Worm (Caenorhabditis elegans) whole organism, L4 larva: ENCODE results near the gene mct-6.

Experiments used
- T20F7.1 ChIP-seq: fragments of 200-800 bp; sonication (Bioruptor generic); optimal IDR thresholded peaks from 2 replicates; lab custom pipeline; 2018; ENCODE audit warnings: mild to moderate bottlenecking, missing genetic modification characterization, missing compliant biosample characterization
- ZK546.5 ChIP-seq, 2 experiments: sonication (generic microtip); optimal IDR thresholded peaks; 2 replicates each; lab custom pipeline; 2017; ENCODE audit warnings: missing biosample characterization in 2 of 2, missing genetic modification characterization in 2 of 2
- aly-2 ChIP-seq: sonication (generic microtip); optimal IDR thresholded peaks from 2 replicates; lab custom pipeline; 2018; ENCODE audit warnings: missing biosample characterization, missing genetic modification characterization
- ceh-28 ChIP-seq: fragments of 150-350 bp; optimal IDR thresholded peaks from 2 replicates; lab custom pipeline; 2014; ENCODE audit warnings: missing biosample characterization, missing genetic modification reagents, missing genetic modification characterization
- ceh-32 ChIP-seq: sonication (generic microtip); optimal IDR thresholded peaks from 2 replicates; lab custom pipeline; 2016; ENCODE audit warnings: mild to moderate bottlenecking, missing genetic modification characterization, missing compliant biosample characterization; ENCODE audit not compliant: poor library complexity
- ceh-62 ChIP-seq: sonication (generic microtip); optimal IDR thresholded peaks from 2 replicates; lab custom pipeline; 2017; ENCODE audit warnings: missing biosample characterization, missing genetic modification characterization
- ctbp-1 ChIP-seq: fragments of 200-800 bp; sonication (Bioruptor generic); IDR thresholded peaks from 2 replicates; pipeline ENCODE4 v1.3.6; 2022; ENCODE audit warnings: missing genetic modification reagents, missing genetic modification characterization, missing compliant biosample characterization
- daf-12 ChIP-seq: fragments of 150-350 bp; optimal IDR thresholded peaks from 2 replicates; lab custom pipeline; 2014; ENCODE audit warnings: missing biosample characterization, missing genetic modification reagents, missing genetic modification characterization
- daf-16 ChIP-seq, 3 experiments: sonication (generic microtip); optimal IDR thresholded peaks; 2 replicates each; lab custom pipeline; 2016 to 2017; ENCODE audit warnings: missing genetic modification characterization in 3 of 3, missing genetic modification reagents in 3 of 3, mild to moderate bottlenecking in 2 of 3, missing compliant biosample characterization in 2 of 3, missing biosample characterization in 1 of 3, moderate library complexity in 1 of 3
- daf-8 ChIP-seq: fragments of 200-800 bp; sonication (Bioruptor generic); IDR thresholded peaks from 2 replicates; pipeline ENCODE4 v1.3.6; 2022; ENCODE audit warnings: missing genetic modification characterization, missing compliant biosample characterization
- dmd-6 ChIP-seq: fragments of 200-800 bp; sonication (Bioruptor generic); IDR thresholded peaks from 2 replicates; pipeline ENCODE4 v1.3.6; 2022; ENCODE audit warnings: missing genetic modification reagents, missing genetic modification characterization, missing compliant biosample characterization
- dmd-8 ChIP-seq: fragments of 200-800 bp; sonication (Bioruptor generic); IDR thresholded peaks from 2 replicates; pipeline ENCODE4 v1.3.6; 2022; ENCODE audit warnings: missing genetic modification characterization, missing compliant biosample characterization
- dmd-9 ChIP-seq: fragments of 200-800 bp; sonication (Bioruptor generic); IDR thresholded peaks from 2 replicates; pipeline ENCODE4 v1.3.6; 2022; ENCODE audit warnings: missing genetic modification reagents, missing genetic modification characterization, missing compliant biosample characterization
- dpl-1 ChIP-seq: fragments of 150-350 bp; optimal IDR thresholded peaks from 2 replicates; lab custom pipeline; 2014; ENCODE audit warnings: missing biosample characterization, missing genetic modification reagents, missing genetic modification characterization
- dve-1 ChIP-seq: sonication (generic microtip); optimal IDR thresholded peaks from 2 replicates; lab custom pipeline; 2017; ENCODE audit warnings: antibody characterized with exemption, mild to moderate bottlenecking, missing genetic modification characterization, missing compliant biosample characterization; ENCODE audit not compliant: insufficient read depth
- egl-27 ChIP-seq: sonication (generic microtip); optimal IDR thresholded peaks from 3 replicates; lab custom pipeline; 2017; ENCODE audit warnings: missing biosample characterization, missing genetic modification reagents, missing genetic modification characterization
- fos-1 ChIP-seq: fragments of 150-350 bp; optimal IDR thresholded peaks from 2 replicates; lab custom pipeline; 2014; ENCODE audit warnings: missing biosample characterization, missing genetic modification characterization
- gei-8 ChIP-seq: fragments of 200-800 bp; sonication (Bioruptor generic); optimal IDR thresholded peaks from 2 replicates; lab custom pipeline; 2018; ENCODE audit warnings: mild to moderate bottlenecking, missing genetic modification characterization, missing compliant biosample characterization
- hif-1 ChIP-seq, 2 experiments: sonication (generic microtip); optimal IDR thresholded peaks; 2 replicates each; lab custom pipeline; 2016 to 2017; ENCODE audit warnings: missing compliant biosample characterization in 2 of 2, missing genetic modification characterization in 2 of 2, missing genetic modification reagents in 2 of 2, missing genotype in 2 of 2, mild to moderate bottlenecking in 1 of 2
- hlh-11 ChIP-seq: fragments of 200-800 bp; sonication (Bioruptor generic); optimal IDR thresholded peaks from 2 replicates; lab custom pipeline; 2018; ENCODE audit warnings: mild to moderate bottlenecking, missing genetic modification characterization, missing compliant biosample characterization
- hlh-30 ChIP-seq: sonication (generic microtip); optimal IDR thresholded peaks from 2 replicates; lab custom pipeline; 2017; ENCODE audit warnings: antibody characterized with exemption, mild to moderate bottlenecking, missing genetic modification characterization, missing compliant biosample characterization; ENCODE audit not compliant: insufficient read depth
- jun-1 ChIP-seq: fragments of 150-350 bp; optimal IDR thresholded peaks from 2 replicates; lab custom pipeline; 2014; ENCODE audit warnings: missing biosample characterization, missing genetic modification reagents, missing genetic modification characterization
- lim-7 ChIP-seq: fragments of 200-800 bp; sonication (Bioruptor generic); IDR thresholded peaks from 2 replicates; pipeline ENCODE4 v1.3.6; 2022; ENCODE audit warnings: missing genetic modification characterization, missing compliant biosample characterization
- lin-1 ChIP-seq: fragments of 200-800 bp; sonication (Bioruptor generic); IDR thresholded peaks from 2 replicates; pipeline ENCODE4 v1.3.6; 2022; ENCODE audit warnings: missing genetic modification reagents, missing genetic modification characterization, missing compliant biosample characterization
- lin-38 ChIP-seq: fragments of 200-800 bp; sonication (Bioruptor generic); IDR thresholded peaks from 2 replicates; pipeline ENCODE4 v1.3.6; 2022; ENCODE audit warnings: missing genetic modification reagents, missing genetic modification characterization, missing compliant biosample characterization
- lir-3 ChIP-seq: sonication (generic microtip); optimal IDR thresholded peaks from 2 replicates; lab custom pipeline; 2016; ENCODE audit warnings: mild to moderate bottlenecking, missing genetic modification characterization, missing compliant biosample characterization
- lsy-2 ChIP-seq, 2 experiments: fragments of 150-350 bp in 1 of 2; sonication (generic microtip) in 1 of 2; optimal IDR thresholded peaks; 2 replicates each; lab custom pipeline; 2014 to 2017; ENCODE audit warnings: missing biosample characterization in 2 of 2, missing genetic modification characterization in 2 of 2
- mes-2 ChIP-seq: sonication (generic microtip); optimal IDR thresholded peaks from 2 replicates; lab custom pipeline; 2016; ENCODE audit warnings: missing genotype, mild to moderate bottlenecking, missing genetic modification characterization, missing compliant biosample characterization; ENCODE audit not compliant: poor library complexity, severe bottlenecking
- mxl-3 ChIP-seq: fragments of 200-800 bp; sonication (Bioruptor generic); optimal IDR thresholded peaks from 2 replicates; lab custom pipeline; 2018; ENCODE audit warnings: mild to moderate bottlenecking, missing genetic modification characterization, missing compliant biosample characterization
- nhr-102 ChIP-seq: sonication (generic microtip); optimal IDR thresholded peaks from 2 replicates; lab custom pipeline; 2016; ENCODE audit warnings: mild to moderate bottlenecking, missing genetic modification characterization, moderate library complexity, missing compliant biosample characterization
- nhr-11 ChIP-seq: fragments of 150-350 bp; optimal IDR thresholded peaks from 2 replicates; lab custom pipeline; 2014; ENCODE audit warnings: missing biosample characterization, missing genetic modification characterization
- nhr-28 ChIP-seq: fragments of 150-350 bp; optimal IDR thresholded peaks from 2 replicates; lab custom pipeline; 2014; ENCODE audit warnings: missing biosample characterization, missing genetic modification characterization
- nhr-42 ChIP-seq: fragments of 200-800 bp; sonication (Bioruptor generic); IDR thresholded peaks from 2 replicates; pipeline ENCODE4 v1.3.6; 2022; ENCODE audit warnings: missing genetic modification characterization, missing compliant biosample characterization
- nhr-6 ChIP-seq: fragments of 150-350 bp; optimal IDR thresholded peaks from 2 replicates; lab custom pipeline; 2014; ENCODE audit warnings: missing biosample characterization, missing genetic modification characterization
- pha-4 ChIP-seq, 2 experiments: fragments of 150-350 bp in 1 of 2; fragments of 200-800 bp in 1 of 2; sonication (Bioruptor generic) in 1 of 2; IDR thresholded peaks in 1 of 2; optimal IDR thresholded peaks in 1 of 2; 2 replicates each; pipeline versions ENCODE4 v1.3.6 to Lab custom; 2014 to 2022; ENCODE audit warnings: missing genetic modification characterization in 2 of 2, missing genetic modification reagents in 2 of 2, missing biosample characterization in 1 of 2, missing compliant biosample characterization in 1 of 2
- rbr-2 ChIP-seq: sonication (generic microtip); optimal IDR thresholded peaks from 2 replicates; lab custom pipeline; 2016; ENCODE audit warnings: missing genotype, missing genetic modification characterization, missing compliant biosample characterization
- skn-1 ChIP-seq: fragments of 150-350 bp; optimal IDR thresholded peaks from 2 replicates; lab custom pipeline; 2014; ENCODE audit warnings: missing biosample characterization, missing genetic modification characterization
- snpc-1.2 ChIP-seq: fragments of 200-800 bp; sonication (Bioruptor generic); IDR thresholded peaks from 2 replicates; pipeline ENCODE4 v1.3.6; 2022; ENCODE audit warnings: missing genetic modification reagents, missing genetic modification characterization, missing compliant biosample characterization
- tra-1 ChIP-seq: fragments of 200-800 bp; sonication (Bioruptor generic); IDR thresholded peaks from 2 replicates; pipeline ENCODE4 v1.3.6; 2022; ENCODE audit warnings: missing genetic modification reagents, missing genetic modification characterization, missing compliant biosample characterization
- unc-62 ChIP-seq, 3 experiments: fragments of 150-350 bp in 1 of 3; sonication (generic microtip); optimal IDR thresholded peaks in 2 of 3; peaks in 1 of 3; 1 replicate in 1 of 3; 2 replicates in 2 of 3; lab custom pipeline; 2014 to 2017; ENCODE audit warnings: missing biosample characterization in 3 of 3, missing genetic modification characterization in 3 of 3, missing genetic modification reagents in 3 of 3, missing genotype in 1 of 3
- vab-7 ChIP-seq: fragments of 200-800 bp; sonication (Bioruptor generic); IDR thresholded peaks from 2 replicates; pipeline ENCODE4 v1.3.6; 2022; ENCODE audit warnings: missing genetic modification reagents, missing genetic modification characterization, missing compliant biosample characterization
- zfp-3 ChIP-seq: fragments of 200-800 bp; sonication (Bioruptor generic); conservative IDR thresholded peaks from 2 replicates; pipeline ENCODE4 v1.3.6; 2022; ENCODE audit warnings: missing genetic modification reagents, missing genetic modification characterization, missing compliant biosample characterization
- ztf-11 ChIP-seq: fragments of 150-350 bp; optimal IDR thresholded peaks from 2 replicates; lab custom pipeline; 2014; ENCODE audit warnings: missing biosample characterization, missing genetic modification characterization

mct-6 gene

ce11 chrX:16799065-16799663 is 28.9 kb upstream of the mct-6 start (continued):
- TF ChIP-seq mxl-3 (GFP tag; lab: Kevin White, UChicago) (peak; percentile 81), dmd-6 (GFP tag; lab: Robert Waterston, UW) (peak; percentile 21; the same call in 1 of the 2 replicates), nhr-11 (tag; lab: Kevin White, UChicago) (peak; percentile 12), nhr-6 (tag; lab: Kevin White, UChicago) (peak; percentile 67), pha-4 (GFP tag; IDR thresholded peaks at IDR 0.05; lab: Robert Waterston, UW) (no peak), pha-4 (tag; optimal IDR thresholded peaks at IDR 0.05; lab: Kevin White, UChicago) (peak; percentile 39), rbr-2 (tag; lab: Kevin White, UChicago) (peak; percentile 68), aly-2 (tag; lab: Kevin White, UChicago) (no peak)
- TF ChIP-seq, all 104 proteins: peak for 24

- TF ChIP-seq hlh-30 (tag; lab: Kevin White, UChicago): peak; percentile 72
- TF ChIP-seq dmd-6 (GFP tag; lab: Robert Waterston, UW): peak; percentile 34
- TF ChIP-seq ctbp-1: no peak
- peak; percentile 9; the same call in 1 of the 2 replicates for TF ChIP-seq pha-4 (GFP tag; IDR thresholded peaks at IDR 0.05; lab: Robert Waterston, UW)
- TF ChIP-seq pha-4 (tag; optimal IDR thresholded peaks at IDR 0.05; lab: Kevin White, UChicago): no peak
- TF ChIP-seq dve-1 (tag; lab: Kevin White, UChicago): peak; percentile 28
- no peak for TF ChIP-seq daf-16 (GFP tag; optimal IDR thresholded peaks at IDR 0.05; lab: Kevin White, UChicago)
- TF ChIP-seq daf-16 (tag; optimal IDR thresholded peaks at IDR 0.05; lab: Kevin White, UChicago): peak; percentile 70
- TF ChIP-seq nhr-28 (tag; lab: Kevin White, UChicago): peak; percentile 51
- peak; percentile 15 for TF ChIP-seq nhr-102
- TF ChIP-seq ceh-62: no peak
- TF ChIP-seq snpc-1.2 (GFP tag; lab: Robert Waterston, UW): no peak
- peak; percentile 41; the same call in 1 of the 2 replicates for TF ChIP-seq tra-1
- no peak for TF ChIP-seq ZK546.5 (tag; optimal IDR thresholded peaks at IDR 0.05; lab: Kevin White, UChicago)
- TF ChIP-seq T20F7.1: peak; percentile 14
- peak; percentile 78 for TF ChIP-seq hlh-11
- peak in 1 of 2 experiments; percentile 96 for TF ChIP-seq unc-62 (GFP tag; optimal IDR thresholded peaks at IDR 0.05 in 1 of 2; lab: Kevin White, UChicago)
- no peak for TF ChIP-seq unc-62 (tag; optimal IDR thresholded peaks at IDR 0.05; lab: Kevin White, UChicago)
- TF ChIP-seq, all 104 proteins: peak for 11
Measured at ce11 chrX:16798621-16799020, 28.3 kb upstream of the mct-6 start.

- TF ChIP-seq fos-1 (tag; lab: Kevin White, UChicago): no peak
- no peak for TF ChIP-seq ceh-28
- TF ChIP-seq nhr-102: peak; percentile 73
- TF ChIP-seq egl-27 (tag; lab: Kevin White, UChicago): peak; percentile 13
- peak; percentile 69 to 89 for TF ChIP-seq lsy-2 (tag; optimal IDR thresholded peaks at IDR 0.05; lab: Kevin White, UChicago)
- TF ChIP-seq tra-1: peak; percentile 75
- no peak for TF ChIP-seq daf-12
- TF ChIP-seq lim-7: no peak
- no peak for TF ChIP-seq dmd-8
- peak; percentile 82 for TF ChIP-seq gei-8 (GFP tag; lab: Kevin White, UChicago)
- peak; percentile 82 for TF ChIP-seq lin-1 (GFP tag; lab: Robert Waterston, UW)
- TF ChIP-seq lir-3 (tag; lab: Kevin White, UChicago): no peak
- TF ChIP-seq daf-8: no peak
- TF ChIP-seq ztf-11 (tag; lab: Kevin White, UChicago): no peak
- peak; percentile 41; the same call in 1 of the 2 replicates for TF ChIP-seq lin-38 (GFP tag; lab: Robert Waterston, UW)
- TF ChIP-seq rbr-2 (tag; lab: Kevin White, UChicago): peak; percentile 91
- TF ChIP-seq dpl-1 (GFP tag; lab: Kevin White, UChicago): peak; percentile 48
- peak; percentile 17 for TF ChIP-seq jun-1 (tag; lab: Kevin White, UChicago)
- TF ChIP-seq dmd-9: no peak
- peak; percentile 76 to 98 for TF ChIP-seq hif-1 (tag; optimal IDR thresholded peaks at IDR 0.05; lab: Kevin White, UChicago)
- TF ChIP-seq zfp-3: peak; percentile 64; the same call in 1 of the 2 replicates
- TF ChIP-seq hlh-11: peak; percentile 99
- peak; percentile 52 for TF ChIP-seq mes-2 (tag; lab: Kevin White, UChicago)
- TF ChIP-seq skn-1 (tag; lab: Kevin White, UChicago): peak; percentile 61
- TF ChIP-seq hlh-30 (tag; lab: Kevin White, UChicago): peak; percentile 99
- TF ChIP-seq nhr-42 (GFP tag; lab: Robert Waterston, UW): peak; percentile 73; the same call in 1 of the 2 replicates
- no peak for TF ChIP-seq ceh-32 (tag; lab: Kevin White, UChicago)
- 0 out of 2 replicates have a peak, but pooled peaks have one; percentile 40 for TF ChIP-seq vab-7 (GFP tag; lab: Robert Waterston, UW)
Measured at ce11 chrX:16796826-16797225, 26.5 kb upstream of the mct-6 start.
